Fruit fly (Drosophila melanogaster) whole organism, embryonic: Measurements from ENCODE around the gene ftz.
A peak's percentile ranks its signal among the peaks of the same experiment; 100 is the strongest.

Experiments
- ATbp ChIP-seq: fragments of 200-800 bp; sonication (Bioruptor generic); optimal IDR thresholded peaks from 2 replicates; lab custom pipeline; 2017; ENCODE audit warnings: missing biosample characterization, mild to moderate bottlenecking, missing genetic modification characterization, missing genetic modification reagents
- BtbVII ChIP-seq: fragments of 200-800 bp; sonication (Bioruptor generic); optimal IDR thresholded peaks from 3 replicates; lab custom pipeline; 2017; ENCODE audit warnings: missing biosample characterization, mild to moderate bottlenecking, missing genetic modification characterization
- CG10209 ChIP-seq: fragments of 200-800 bp; sonication (Bioruptor generic); optimal IDR thresholded peaks from 3 replicates; lab custom pipeline; 2017; ENCODE audit warnings: missing biosample characterization, mild to moderate bottlenecking, missing genetic modification characterization, missing genetic modification reagents
- CG10267 ChIP-seq: fragments of 200-800 bp; sonication (Bioruptor generic); optimal IDR thresholded peaks from 2 replicates; lab custom pipeline; 2018; ENCODE audit warnings: missing biosample characterization, mild to moderate bottlenecking, missing genetic modification characterization, moderate library complexity
- CG10321 ChIP-seq: fragments of 200-800 bp; sonication (Bioruptor generic); IDR thresholded peaks from 2 replicates; pipeline ENCODE4 v1.3.6; 2022; ENCODE audit warnings: missing biosample characterization, missing genetic modification characterization
- CG10431 ChIP-seq: fragments of 200-800 bp; sonication (Bioruptor generic); optimal IDR thresholded peaks from 3 replicates; lab custom pipeline; 2018; ENCODE audit warnings: missing biosample characterization, mild to moderate bottlenecking, missing genetic modification characterization
- CG11093 ChIP-seq: fragments of 200-800 bp; sonication (Bioruptor generic); IDR thresholded peaks from 3 replicates; pipeline ENCODE4 v1.3.6; 2022; ENCODE audit warnings: missing biosample characterization, missing genetic modification characterization
- CG11247 ChIP-seq: fragments of 200-800 bp; sonication (Bioruptor generic); IDR thresholded peaks from 2 replicates; pipeline ENCODE4 v1.3.6; 2022; ENCODE audit warnings: missing biosample characterization, missing genetic modification characterization
- CG13624 ChIP-seq: fragments of 200-800 bp; sonication (Bioruptor generic); optimal IDR thresholded peaks from 2 replicates; lab custom pipeline; 2016; ENCODE audit warnings: missing biosample characterization, missing genetic modification characterization
- CG14014 ChIP-seq: fragments of 200-800 bp; sonication (Bioruptor generic); IDR thresholded peaks from 2 replicates; pipeline ENCODE4 v1.3.6; 2022; ENCODE audit warnings: missing biosample characterization, missing genetic modification characterization
- CG14667 ChIP-seq: fragments of 200-800 bp; sonication (Bioruptor generic); IDR thresholded peaks from 2 replicates; pipeline ENCODE4 v1.3.6; 2022; ENCODE audit warnings: missing biosample characterization, missing genetic modification characterization
- CG15601 ChIP-seq: fragments of 200-800 bp; sonication (Bioruptor generic); optimal IDR thresholded peaks from 3 replicates; lab custom pipeline; 2019; ENCODE audit warnings: missing biosample characterization, mild to moderate bottlenecking, missing genetic modification characterization, moderate library complexity
- CG1603 ChIP-seq: fragments of 200-800 bp; sonication (Bioruptor generic); optimal IDR thresholded peaks from 2 replicates; lab custom pipeline; 2019; ENCODE audit warnings: missing biosample characterization, mild to moderate bottlenecking, missing genetic modification characterization, moderate library complexity
- CG18262 ChIP-seq: fragments of 200-800 bp; optimal IDR thresholded peaks from 3 replicates; lab custom pipeline; 2019; ENCODE audit warnings: missing biosample characterization, mild to moderate bottlenecking, missing genetic modification characterization, moderate library complexity
- CG2129 ChIP-seq: fragments of 200-800 bp; sonication (Bioruptor generic); IDR thresholded peaks from 2 replicates; pipeline ENCODE4 v1.3.6; 2022; ENCODE audit warnings: missing biosample characterization, missing genetic modification characterization; ENCODE audit not compliant: partially characterized antibody
- CG31388 ChIP-seq: fragments of 200-800 bp; sonication (Bioruptor generic); optimal IDR thresholded peaks from 2 replicates; lab custom pipeline; 2016; ENCODE audit warnings: missing biosample characterization, missing genetic modification characterization
- CG4282 ChIP-seq: fragments of 200-800 bp; sonication (Bioruptor generic); optimal IDR thresholded peaks from 2 replicates; lab custom pipeline; 2016; ENCODE audit warnings: missing biosample characterization, missing genetic modification characterization
- CG4328 ChIP-seq: fragments of 200-800 bp; sonication (Bioruptor generic); optimal IDR thresholded peaks from 3 replicates; lab custom pipeline; 2017; ENCODE audit warnings: missing biosample characterization, missing genetic modification reagents, missing genetic modification characterization
- CG5180 ChIP-seq: fragments of 200-800 bp; sonication (Bioruptor generic); optimal IDR thresholded peaks from 3 replicates; lab custom pipeline; 2017; ENCODE audit warnings: missing biosample characterization, missing genetic modification characterization, mild to moderate bottlenecking, moderate library complexity, missing genetic modification reagents
- CG7357 ChIP-seq: fragments of 200-800 bp; sonication (Bioruptor generic); IDR thresholded peaks from 3 replicates; pipeline ENCODE4 v1.3.6; 2022; ENCODE audit warnings: missing biosample characterization, missing genetic modification characterization
- CG8359 ChIP-seq: fragments of 200-800 bp; sonication (Bioruptor generic); optimal IDR thresholded peaks from 2 replicates; lab custom pipeline; 2017; ENCODE audit warnings: missing biosample characterization, mild to moderate bottlenecking, missing genetic modification characterization, borderline replicate concordance
- CG9797 ChIP-seq: fragments of 200-800 bp; sonication (Bioruptor generic); optimal IDR thresholded peaks from 3 replicates; lab custom pipeline; 2018; ENCODE audit warnings: missing biosample characterization, mild to moderate bottlenecking, missing genetic modification characterization
- CG9817 ChIP-seq: fragments of 200-800 bp; sonication (Bioruptor generic); optimal IDR thresholded peaks from 2 replicates; lab custom pipeline; 2018; ENCODE audit warnings: missing biosample characterization, mild to moderate bottlenecking, missing genetic modification characterization, moderate library complexity
- CoRest ChIP-seq: fragments of 200-800 bp; sonication (Bioruptor generic); optimal IDR thresholded peaks from 3 replicates; lab custom pipeline; 2018; ENCODE audit warnings: missing biosample characterization, mild to moderate bottlenecking, missing genetic modification characterization, moderate library complexity
- Dfd ChIP-seq, 2 experiments: fragments of >200 bp; optimal IDR thresholded peaks; 2 replicates each; lab custom pipeline; 2017; ENCODE audit warnings: missing biosample characterization in 2 of 2, missing genetic modification characterization in 2 of 2
- Dip2 ChIP-seq: fragments of 200-800 bp; sonication (Bioruptor generic); IDR thresholded peaks from 2 replicates; pipeline ENCODE4 v1.3.6; 2022; ENCODE audit warnings: missing biosample characterization, missing genetic modification characterization
- Doc2 ChIP-seq: fragments of 200-800 bp; sonication (Bioruptor generic); IDR thresholded peaks from 2 replicates; pipeline ENCODE4 v1.3.6; 2022; ENCODE audit warnings: missing biosample characterization, missing genetic modification characterization
- Dref ChIP-seq: fragments of 200-800 bp; sonication (Bioruptor generic); IDR thresholded peaks from 2 replicates; pipeline ENCODE4 v1.3.6; 2022; ENCODE audit warnings: missing biosample characterization, missing genetic modification characterization
- HmgD ChIP-seq: fragments of 200-800 bp; sonication (Bioruptor generic); optimal IDR thresholded peaks from 3 replicates; lab custom pipeline; 2016; ENCODE audit warnings: missing biosample characterization, missing genetic modification characterization
- Hr39 ChIP-seq: fragments of >200 bp; optimal IDR thresholded peaks from 2 replicates; lab custom pipeline; 2017
- Mrtf ChIP-seq: fragments of 200-800 bp; sonication (Bioruptor generic); IDR thresholded peaks from 3 replicates; pipeline ENCODE4 v1.3.6; 2022; ENCODE audit warnings: missing biosample characterization, missing genetic modification characterization
- Sox102F ChIP-seq: fragments of 200-800 bp; sonication (Bioruptor generic); optimal IDR thresholded peaks from 2 replicates; lab custom pipeline; 2018; ENCODE audit warnings: missing biosample characterization, mild to moderate bottlenecking, missing genetic modification characterization, moderate library complexity
- Vsx1 ChIP-seq: fragments of 200-800 bp; sonication (Bioruptor generic); optimal IDR thresholded peaks from 2 replicates; lab custom pipeline; 2017; ENCODE audit warnings: missing biosample characterization, mild to moderate bottlenecking, missing genetic modification characterization, missing genetic modification reagents
- chinmo ChIP-seq: fragments of 200-800 bp; sonication (Bioruptor generic); IDR thresholded peaks from 4 replicates; pipeline ENCODE4 v1.3.6; 2022; ENCODE audit warnings: missing biosample characterization, missing genetic modification characterization; ENCODE audit not compliant: partially characterized antibody
- dati ChIP-seq: fragments of 200-800 bp; sonication (Bioruptor generic); IDR thresholded peaks from 2 replicates; pipeline ENCODE4 v1.3.6; 2022; ENCODE audit warnings: missing biosample characterization, missing genetic modification characterization
- eyg ChIP-seq: fragments of 200-800 bp; sonication (Bioruptor generic); optimal IDR thresholded peaks from 3 replicates; lab custom pipeline; 2016; ENCODE audit warnings: missing biosample characterization, missing genetic modification characterization
- hkb ChIP-seq, 2 experiments: fragments of 200-800 bp in 1 of 2; fragments of >200 bp in 1 of 2; sonication (Bioruptor generic) in 1 of 2; IDR thresholded peaks in 1 of 2; optimal IDR thresholded peaks in 1 of 2; 2 replicates each; pipeline versions ENCODE4 v1.3.6 to Lab custom; 2017 to 2022; ENCODE audit warnings: missing biosample characterization in 1 of 2, missing genetic modification characterization in 1 of 2
- hth ChIP-seq: fragments of >200 bp; optimal IDR thresholded peaks from 2 replicates; lab custom pipeline; 2017; ENCODE audit warnings: inconsistent platforms
- mam ChIP-seq: fragments of 200-800 bp; sonication (Bioruptor generic); optimal IDR thresholded peaks from 3 replicates; lab custom pipeline; 2016; ENCODE audit warnings: missing biosample characterization, missing genetic modification characterization
- mirr ChIP-seq: fragments of 200-800 bp; sonication (Bioruptor generic); optimal IDR thresholded peaks from 3 replicates; lab custom pipeline; 2018; ENCODE audit warnings: missing biosample characterization, mild to moderate bottlenecking, missing genetic modification characterization
- otp ChIP-seq: fragments of 200-800 bp; sonication (Bioruptor generic); IDR thresholded peaks from 3 replicates; pipeline ENCODE4, ENCODE4 v1.3.6; 2022; ENCODE audit warnings: missing biosample characterization, missing genetic modification characterization
- pnt ChIP-seq: fragments of 200-800 bp; sonication (Bioruptor generic); optimal IDR thresholded peaks from 3 replicates; lab custom pipeline; 2016; ENCODE audit warnings: missing biosample characterization, missing genetic modification characterization
- pzg ChIP-seq: fragments of 200-800 bp; sonication (Bioruptor generic); optimal IDR thresholded peaks from 3 replicates; lab custom pipeline; 2018; ENCODE audit warnings: missing biosample characterization, mild to moderate bottlenecking, missing genetic modification characterization, moderate library complexity
- rib ChIP-seq: fragments of 200-800 bp; sonication (Bioruptor generic); IDR thresholded peaks from 2 replicates; pipeline ENCODE4 v1.3.6; 2022; ENCODE audit warnings: missing biosample characterization, missing genetic modification characterization
- sc ChIP-seq, 3 experiments: fragments of >200 bp in 2 of 3; fragments of 200-800 bp in 1 of 3; sonication (Bioruptor generic) in 1 of 3; optimal IDR thresholded peaks; 2 replicates in 2 of 3; 3 replicates in 1 of 3; lab custom pipeline; 2017; ENCODE audit warnings: mild to moderate bottlenecking in 1 of 3, missing biosample characterization in 1 of 3, missing genetic modification characterization in 1 of 3, missing genetic modification reagents in 1 of 3
- shn ChIP-seq: fragments of 200-800 bp; sonication (Bioruptor generic); optimal IDR thresholded peaks from 3 replicates; lab custom pipeline; 2016; ENCODE audit warnings: missing biosample characterization, missing genetic modification characterization
- sqz ChIP-seq: fragments of 200-800 bp; sonication (Bioruptor generic); optimal IDR thresholded peaks from 3 replicates; lab custom pipeline; 2018; ENCODE audit warnings: missing biosample characterization, mild to moderate bottlenecking, missing genetic modification characterization

Gene ftz

DNA sequence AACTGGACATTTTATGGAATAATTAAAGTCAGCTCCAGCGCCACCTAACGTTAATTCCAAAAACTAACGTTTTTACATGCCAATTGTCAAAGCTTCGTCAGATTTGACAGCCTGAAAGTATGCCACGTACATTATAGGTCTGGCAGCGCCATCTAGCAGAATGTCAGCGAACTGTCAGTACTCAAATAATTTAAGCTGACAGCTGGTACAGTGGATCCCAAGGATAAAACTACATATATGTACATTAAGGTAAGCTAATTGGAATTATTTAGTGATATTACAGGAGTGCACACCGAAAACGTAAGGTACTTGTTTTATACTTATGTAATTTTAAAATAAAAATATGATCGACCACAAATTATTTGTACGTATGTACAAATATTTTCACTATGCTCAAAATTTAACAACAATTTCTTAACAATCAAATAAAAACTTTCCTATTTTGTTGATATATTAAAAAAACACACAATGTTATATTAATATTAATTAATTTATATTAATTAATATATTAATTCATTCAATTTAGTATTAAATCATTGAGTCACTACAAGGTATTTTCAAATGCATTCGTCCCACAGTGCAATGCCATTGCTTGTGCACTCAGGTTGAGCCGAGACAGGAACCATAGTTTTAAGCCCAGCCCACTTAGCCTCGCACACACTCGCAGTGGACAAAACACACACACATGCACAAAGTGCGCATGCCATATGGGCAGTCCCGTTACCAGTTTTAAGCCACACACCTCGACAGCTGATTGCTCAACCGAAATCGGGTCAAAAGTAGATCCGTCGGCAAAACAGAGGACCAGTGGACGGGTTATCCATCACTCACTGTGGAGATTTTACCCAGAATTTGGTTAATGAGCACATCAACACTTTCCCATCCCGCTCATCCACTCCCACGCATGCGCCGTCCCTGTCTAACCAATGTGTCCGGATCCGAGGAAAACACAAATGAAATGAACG, 48.4 kb downstream of the ftz start (continued):
- TF ChIP-seq CG11093 (GFP tag; lab: Robert Waterston, UW) (peak; percentile 51; the same call in 1 of the 3 replicates), CG1603 (peak; percentile 69), mam (GFP tag; lab: Kevin White, UChicago) (peak; percentile 65), CG15601 (tag; lab: Kevin White, UChicago) (peak; percentile 80), ATbp (GFP tag; lab: Kevin White, UChicago) (peak; percentile 72), Mrtf (peak; percentile 57; the same call in 2 of the 3 replicates), hkb (optimal IDR thresholded peaks at IDR 0.05; lab: Kevin White, UChicago) (no peak), hkb (GFP tag; IDR thresholded peaks at IDR 0.05; lab: Robert Waterston, UW) (peak; percentile 72), CG14014 (GFP tag; lab: Robert Waterston, UW) (peak; percentile 81), CG2129 (no peak), Vsx1 (peak; percentile 82), CG10267 (peak; percentile 85), Dip2 (no peak), sqz (GFP tag; lab: Kevin White, UChicago) (peak; percentile 62), CG18262 (peak; percentile 94), CG5180 (GFP tag; lab: Kevin White, UChicago) (peak; percentile 56), CG10431 (GFP tag; lab: Kevin White, UChicago) (peak; percentile 48), CG14667 (GFP tag; lab: Robert Waterston, UW) (peak; percentile 35; the same call in 1 of the 2 replicates), pnt (GFP tag; lab: Kevin White, UChicago) (peak; percentile 46), dati (no peak), CG11247 (peak; percentile 67), BtbVII (peak; percentile 84), hth (lab: Kevin White, UChicago) (no peak), shn (GFP tag; lab: Kevin White, UChicago) (peak; percentile 41), CoRest (tag; lab: Kevin White, UChicago) (peak; percentile 90), Dfd (GFP tag; optimal IDR thresholded peaks at IDR 0.05; lab: Kevin White, UChicago) (no peak), CG31388 (GFP tag; lab: Kevin White, UChicago) (peak; percentile 61), CG13624 (GFP tag; lab: Kevin White, UChicago) (peak; percentile 29), CG4282 (GFP tag; lab: Kevin White, UChicago) (peak; percentile 52), sc (optimal IDR thresholded peaks at IDR 0.05; lab: Kevin White, UChicago) (no peak), sc (GFP tag; optimal IDR thresholded peaks at IDR 0.05; lab: Kevin White, UChicago) (peak; percentile 76), Sox102F (peak; percentile 85), Dref (GFP tag; lab: Robert Waterston, UW) (no peak), CG10321 (GFP tag; lab: Robert Waterston, UW) (peak; percentile 66), chinmo (GFP tag; lab: Robert Waterston, UW) (peak; percentile 99), CG7357 (GFP tag; lab: Robert Waterston, UW) (peak; percentile 49; the same call in 1 of the 3 replicates), pzg (GFP tag; lab: Kevin White, UChicago) (peak; percentile 3), Hr39 (lab: Kevin White, UChicago) (no peak), rib (no peak), HmgD (GFP tag; lab: Kevin White, UChicago) (peak; percentile 74), otp (GFP tag; lab: Robert Waterston, UW) (peak; percentile 73; the same call in 2 of the 3 replicates), CG8359 (peak; percentile 46), CG9797 (GFP tag; lab: Kevin White, UChicago) (no peak), CG10209 (GFP tag; lab: Kevin White, UChicago) (peak; percentile 87), CG9817 (tag; lab: Kevin White, UChicago) (peak; percentile 60), CG4328 (peak; percentile 75), eyg (GFP tag; lab: Kevin White, UChicago) (no peak), Doc2 (GFP tag; lab: Robert Waterston, UW) (no peak), mirr (GFP tag; lab: Kevin White, UChicago) (peak; percentile 40)
